Fruit fly (Drosophila melanogaster) whole organism, prepupa: ENCODE data around the gene Orp8.

Experiments used
- CG10631 ChIP-seq: fragments of 200-800 bp; sonication (Bioruptor generic); optimal IDR thresholded peaks from 2 replicates; lab custom pipeline; 2016; ENCODE audit warnings: missing biosample characterization, missing genetic modification characterization
- CG10669 ChIP-seq: fragments of 200-800 bp; sonication (Bioruptor generic); optimal IDR thresholded peaks from 3 replicates; lab custom pipeline; 2018; ENCODE audit warnings: missing biosample characterization, mild to moderate bottlenecking, missing genetic modification characterization, moderate library complexity
- CG11902 ChIP-seq: fragments of 200-800 bp; sonication (Bioruptor generic); optimal IDR thresholded peaks from 3 replicates; lab custom pipeline; 2016; ENCODE audit warnings: missing biosample characterization, missing genetic modification characterization
- CG15336 ChIP-seq: fragments of 200-800 bp; sonication (Bioruptor generic); IDR thresholded peaks from 2 replicates; pipeline ENCODE4 v1.3.6; 2022; ENCODE audit warnings: missing biosample characterization, missing genetic modification characterization
- CG1621 ChIP-seq: fragments of 200-800 bp; sonication (Bioruptor generic); optimal IDR thresholded peaks from 3 replicates; lab custom pipeline; 2018; ENCODE audit warnings: missing biosample characterization, mild to moderate bottlenecking, missing genetic modification characterization
- CG3032 ChIP-seq: fragments of 200-800 bp; optimal IDR thresholded peaks from 2 replicates; lab custom pipeline; 2019; ENCODE audit warnings: missing biosample characterization, mild to moderate bottlenecking, missing genetic modification characterization, moderate library complexity
- CG31627 ChIP-seq: fragments of 200-800 bp; sonication (Bioruptor generic); optimal IDR thresholded peaks from 3 replicates; lab custom pipeline; 2016; ENCODE audit warnings: missing biosample characterization, missing genetic modification characterization
- CG32006 ChIP-seq: fragments of 200-800 bp; sonication (Bioruptor generic); optimal IDR thresholded peaks from 3 replicates; lab custom pipeline; 2017; ENCODE audit warnings: missing biosample characterization, mild to moderate bottlenecking, missing genetic modification characterization
- CG34406 ChIP-seq: fragments of 200-800 bp; sonication (Bioruptor generic); optimal IDR thresholded peaks from 3 replicates; lab custom pipeline; 2016; ENCODE audit warnings: missing biosample characterization, missing genetic modification characterization
- CG4318 ChIP-seq: fragments of 200-800 bp; sonication (Bioruptor generic); optimal IDR thresholded peaks from 3 replicates; lab custom pipeline; 2017; ENCODE audit warnings: missing biosample characterization, mild to moderate bottlenecking, missing genetic modification characterization
- CG6163 ChIP-seq: fragments of 200-800 bp; sonication (Bioruptor generic); IDR thresholded peaks from 3 replicates; pipeline ENCODE4 v1.3.6; 2022; ENCODE audit warnings: missing biosample characterization, missing genetic modification characterization
- CG6276 ChIP-seq: fragments of 200-800 bp; sonication (Bioruptor generic); optimal IDR thresholded peaks from 2 replicates; lab custom pipeline; 2017; ENCODE audit warnings: missing biosample characterization, mild to moderate bottlenecking, missing genetic modification characterization
- CG6792 ChIP-seq: fragments of 200-800 bp; sonication (Bioruptor generic); optimal IDR thresholded peaks from 3 replicates; lab custom pipeline; 2016; ENCODE audit warnings: missing biosample characterization, missing genetic modification characterization
- CG6808 ChIP-seq: fragments of 200-800 bp; sonication (Bioruptor generic); optimal IDR thresholded peaks from 3 replicates; lab custom pipeline; 2017; ENCODE audit warnings: missing biosample characterization, missing genetic modification characterization, mild to moderate bottlenecking, moderate library complexity, missing genetic modification reagents
- CG7368 ChIP-seq: fragments of 200-800 bp; sonication (Bioruptor generic); optimal IDR thresholded peaks from 3 replicates; lab custom pipeline; 2016; ENCODE audit warnings: missing biosample characterization, missing genetic modification characterization
- CG8119 ChIP-seq: fragments of 200-800 bp; sonication (Bioruptor generic); IDR thresholded peaks from 3 replicates; pipeline ENCODE4 v1.3.6; 2022; ENCODE audit warnings: missing biosample characterization, missing genetic modification characterization
- CG8319 ChIP-seq: fragments of 200-800 bp; sonication (Bioruptor generic); optimal IDR thresholded peaks from 3 replicates; lab custom pipeline; 2016; ENCODE audit warnings: missing biosample characterization, missing genetic modification characterization
- CG8632 ChIP-seq: fragments of 200-800 bp; sonication (Bioruptor generic); optimal IDR thresholded peaks from 3 replicates; lab custom pipeline; 2016; ENCODE audit warnings: missing biosample characterization, missing genetic modification characterization
- Eip75B ChIP-seq: fragments of 200-800 bp; sonication (Bioruptor generic); optimal IDR thresholded peaks from 3 replicates; lab custom pipeline; 2016; ENCODE audit warnings: missing biosample characterization, missing genetic modification characterization
- Eip78C ChIP-seq: fragments of 200-800 bp; sonication (Bioruptor generic); peaks from one replicate; lab custom pipeline; 2016; ENCODE audit warnings: missing biosample characterization, missing genetic modification characterization
- Ets21C ChIP-seq: fragments of 200-800 bp; sonication (Bioruptor generic); optimal IDR thresholded peaks from 3 replicates; lab custom pipeline; 2016; ENCODE audit warnings: missing biosample characterization, missing genetic modification characterization
- Gug ChIP-seq: fragments of 200-800 bp; sonication (Bioruptor generic); IDR thresholded peaks from 2 replicates; pipeline ENCODE4 v1.3.6; 2022; ENCODE audit warnings: missing biosample characterization, missing genetic modification characterization
- Hr38 ChIP-seq: sonication (Bioruptor generic); optimal IDR thresholded peaks from 2 replicates; lab custom pipeline; 2016; ENCODE audit warnings: missing biosample characterization, missing genetic modification characterization
- Hr39 ChIP-seq: fragments of 200-800 bp; sonication (Bioruptor generic); optimal IDR thresholded peaks from 2 replicates; lab custom pipeline; 2016; ENCODE audit warnings: missing biosample characterization, missing genetic modification characterization
- Hr4 ChIP-seq: fragments of 200-800 bp; sonication (Bioruptor generic); optimal IDR thresholded peaks from 3 replicates; lab custom pipeline; 2016; ENCODE audit warnings: missing biosample characterization, missing genetic modification characterization
- Met ChIP-seq: fragments of 200-800 bp; sonication (Bioruptor generic); optimal IDR thresholded peaks from 3 replicates; lab custom pipeline; 2016; ENCODE audit warnings: missing biosample characterization, missing genetic modification characterization
- OdsH ChIP-seq: fragments of 200-800 bp; sonication (Bioruptor generic); optimal IDR thresholded peaks from 3 replicates; lab custom pipeline; 2016; ENCODE audit warnings: missing biosample characterization, missing genetic modification characterization
- Smox ChIP-seq: fragments of 200-800 bp; sonication (Bioruptor generic); optimal IDR thresholded peaks from 3 replicates; lab custom pipeline; 2016; ENCODE audit warnings: missing biosample characterization, missing genetic modification characterization
- Sox102F ChIP-seq: fragments of 200-800 bp; sonication (Bioruptor generic); optimal IDR thresholded peaks from 2 replicates; lab custom pipeline; 2016; ENCODE audit warnings: missing biosample characterization, mild to moderate bottlenecking, missing genetic modification characterization
- Sox14 ChIP-seq: fragments of 200-800 bp; sonication (Bioruptor generic); optimal IDR thresholded peaks from 3 replicates; lab custom pipeline; 2016; ENCODE audit warnings: missing biosample characterization, missing genetic modification characterization
- Sox15 ChIP-seq: fragments of 200-800 bp; sonication (Bioruptor generic); optimal IDR thresholded peaks from 3 replicates; lab custom pipeline; 2016; ENCODE audit warnings: missing biosample characterization, missing genetic modification characterization
- achi ChIP-seq: fragments of 200-800 bp; sonication (Bioruptor generic); optimal IDR thresholded peaks from 3 replicates; lab custom pipeline; 2016; ENCODE audit warnings: missing biosample characterization, missing genetic modification characterization
- acj6 ChIP-seq: fragments of 200-800 bp; sonication (Bioruptor generic); optimal IDR thresholded peaks from 3 replicates; lab custom pipeline; 2016; ENCODE audit warnings: missing biosample characterization, missing genetic modification characterization
- cyc ChIP-seq: fragments of 200-800 bp; sonication (Bioruptor generic); optimal IDR thresholded peaks from 3 replicates; lab custom pipeline; 2016; ENCODE audit warnings: missing biosample characterization, missing genetic modification characterization
- dac ChIP-seq: fragments of 200-800 bp; sonication (Bioruptor generic); optimal IDR thresholded peaks from 2 replicates; lab custom pipeline; 2017; ENCODE audit warnings: missing biosample characterization, mild to moderate bottlenecking, missing genetic modification characterization
- eg ChIP-seq: fragments of 200-800 bp; sonication (Bioruptor generic); IDR thresholded peaks from 3 replicates; pipeline ENCODE4 v1.3.6; 2022; ENCODE audit warnings: missing biosample characterization, missing genetic modification characterization
- esn ChIP-seq: fragments of 200-800 bp; sonication (Bioruptor generic); optimal IDR thresholded peaks from 2 replicates; lab custom pipeline; 2016; ENCODE audit warnings: missing biosample characterization, mild to moderate bottlenecking, missing genetic modification characterization, moderate library complexity
- fd59A ChIP-seq: fragments of 200-800 bp; sonication (Bioruptor generic); optimal IDR thresholded peaks from 2 replicates; lab custom pipeline; 2017; ENCODE audit warnings: missing biosample characterization, mild to moderate bottlenecking, missing genetic modification characterization, missing genetic modification reagents
- fd85E ChIP-seq: fragments of 200-800 bp; sonication (Bioruptor generic); optimal IDR thresholded peaks from 3 replicates; lab custom pipeline; 2016; ENCODE audit warnings: missing biosample characterization, missing genetic modification characterization
- lz ChIP-seq: fragments of 200-800 bp; sonication (Bioruptor generic); optimal IDR thresholded peaks from 3 replicates; lab custom pipeline; 2016; ENCODE audit warnings: missing biosample characterization, missing genetic modification characterization
- pdm3 ChIP-seq: fragments of 200-800 bp; sonication (Bioruptor generic); optimal IDR thresholded peaks from 3 replicates; lab custom pipeline; 2016; ENCODE audit warnings: missing biosample characterization, missing genetic modification characterization
- salr ChIP-seq, 2 experiments: fragments of 200-800 bp; sonication (Bioruptor generic); optimal IDR thresholded peaks; 3 replicates each; lab custom pipeline; 2016 to 2018; ENCODE audit warnings: missing biosample characterization in 2 of 2, missing genetic modification characterization in 2 of 2, mild to moderate bottlenecking in 1 of 2
- spab ChIP-seq: fragments of 200-800 bp; sonication (Bioruptor generic); optimal IDR thresholded peaks from 2 replicates; lab custom pipeline; 2017; ENCODE audit warnings: missing biosample characterization, mild to moderate bottlenecking, missing genetic modification characterization, missing genetic modification reagents
- ss ChIP-seq, 2 experiments: fragments of 200-800 bp; sonication (Bioruptor generic); optimal IDR thresholded peaks; 2 replicates in 1 of 2; 3 replicates in 1 of 2; lab custom pipeline; 2017 to 2018; ENCODE audit warnings: mild to moderate bottlenecking in 2 of 2, missing biosample characterization in 2 of 2, missing genetic modification characterization in 2 of 2, moderate library complexity in 1 of 2
- svp ChIP-seq: fragments of 200-800 bp; sonication (Bioruptor generic); peaks from one replicate; lab custom pipeline; 2016; ENCODE audit warnings: missing biosample characterization, missing genetic modification characterization
- vri ChIP-seq: fragments of 200-800 bp; sonication (Bioruptor generic); optimal IDR thresholded peaks from 3 replicates; lab custom pipeline; 2016; ENCODE audit warnings: missing biosample characterization, mild to moderate bottlenecking, missing genetic modification characterization

Gene Orp8

dm6 chr3R:20282103-20282502, 27.0 kb upstream of the Orp8 start (continued):
- no peak for TF ChIP-seq pdm3 (GFP tag; lab: Kevin White, UChicago)
- TF ChIP-seq Met (GFP tag; lab: Kevin White, UChicago): peak; percentile 19
- TF ChIP-seq CG10669 (GFP tag; lab: Kevin White, UChicago): peak; percentile 24
- no peak for TF ChIP-seq CG1621 (tag; lab: Kevin White, UChicago)
- TF ChIP-seq CG8319: no peak
- peak; percentile 4 for TF ChIP-seq Hr39 (GFP tag; lab: Kevin White, UChicago)
- no peak for TF ChIP-seq Hr38 (GFP tag; lab: Kevin White, UChicago)
- no peak for TF ChIP-seq Eip75B (GFP tag; lab: Kevin White, UChicago)
- peak; percentile 23; the same call in 2 of the 3 replicates for TF ChIP-seq CG8119 (GFP tag; lab: Robert Waterston, UW)
- TF ChIP-seq achi (GFP tag; lab: Kevin White, UChicago): peak; percentile 26
- peak; percentile 28 for TF ChIP-seq OdsH (GFP tag; lab: Kevin White, UChicago)
- peak; percentile 6 for TF ChIP-seq Smox (GFP tag; lab: Kevin White, UChicago)
- TF ChIP-seq CG4318 (GFP tag; lab: Kevin White, UChicago): no peak
- TF ChIP-seq CG3032 (tag; lab: Kevin White, UChicago): peak; percentile 31
- TF ChIP-seq CG34406: peak; percentile 5
- TF ChIP-seq salr (GFP tag; optimal IDR thresholded peaks at IDR 0.05; lab: Kevin White, UChicago): peak in 1 of 2 experiments; percentile 50
- TF ChIP-seq Hr4 (GFP tag; lab: Kevin White, UChicago): peak; percentile 9
- no peak for TF ChIP-seq cyc (GFP tag; lab: Kevin White, UChicago)
- no peak for TF ChIP-seq CG11902
- peak; percentile 22 for TF ChIP-seq Sox102F (GFP tag; lab: Kevin White, UChicago)
- peak; percentile 12 for TF ChIP-seq CG6276 (GFP tag; lab: Kevin White, UChicago)
- peak; percentile 70 for TF ChIP-seq CG32006 (GFP tag; lab: Kevin White, UChicago)
- TF ChIP-seq dac (GFP tag; lab: Kevin White, UChicago): no peak
- peak; percentile 28 for TF ChIP-seq CG6808 (GFP tag; lab: Kevin White, UChicago)

- TF ChIP-seq cyc (GFP tag; lab: Kevin White, UChicago) (peak; percentile 58), fd85E (no peak), fd59A (GFP tag; lab: Kevin White, UChicago) (peak; percentile 60), vri (GFP tag; lab: Kevin White, UChicago) (no peak), Gug (GFP tag; lab: Robert Waterston, UW) (no peak), CG3032 (tag; lab: Kevin White, UChicago) (peak; percentile 54), CG6792 (peak; percentile 12), CG7368 (GFP tag; lab: Kevin White, UChicago) (no peak), CG8119 (GFP tag; lab: Robert Waterston, UW) (no peak), Sox14 (GFP tag; lab: Kevin White, UChicago) (peak; percentile 54), Sox15 (peak; percentile 45), Eip78C (peak; percentile 94), ss (GFP tag; optimal IDR thresholded peaks at IDR 0.05; lab: Kevin White, UChicago) (peak in 1 of 2 experiments; percentile 41), CG8319 (peak; percentile 8), Sox102F (GFP tag; lab: Kevin White, UChicago) (no peak), eg (peak; percentile 58; the same call in 2 of the 3 replicates), svp (GFP tag; lab: Kevin White, UChicago) (peak; percentile 80), achi (GFP tag; lab: Kevin White, UChicago) (peak; percentile 45), CG10631 (peak; percentile 53), CG34406 (peak; percentile 51), CG6163 (GFP tag; lab: Robert Waterston, UW) (no peak), CG31627 (GFP tag; lab: Kevin White, UChicago) (peak; percentile 69), spab (GFP tag; lab: Kevin White, UChicago) (peak; percentile 42), Met (GFP tag; lab: Kevin White, UChicago) (peak; percentile 66), Ets21C (GFP tag; lab: Kevin White, UChicago) (peak; percentile 15), acj6 (GFP tag; lab: Kevin White, UChicago) (peak; percentile 65), CG11902 (no peak), CG15336 (GFP tag; lab: Robert Waterston, UW) (no peak; the same call in 1 of the 2 replicates), Hr39 (GFP tag; lab: Kevin White, UChicago) (peak; percentile 62), CG4318 (GFP tag; lab: Kevin White, UChicago) (peak; percentile 56), CG1621 (tag; lab: Kevin White, UChicago) (no peak), lz (peak; percentile 63), OdsH (GFP tag; lab: Kevin White, UChicago) (peak; percentile 68), Hr4 (GFP tag; lab: Kevin White, UChicago) (peak; percentile 72), esn (GFP tag; lab: Kevin White, UChicago) (peak; percentile 79), CG8632 (GFP tag; lab: Kevin White, UChicago) (peak; percentile 43)
Measured at dm6 chr3R:20282769-20283530, 26.2 kb upstream of the Orp8 start.
